Worm (Caenorhabditis elegans) whole organism, late embryonic: Measurements from ENCODE around the gene C02F5.10.

ENCODE experiments used
- C08G9.2 ChIP-seq: sonication (generic microtip); optimal IDR thresholded peaks from 2 replicates; lab custom pipeline; 2016; ENCODE audit warnings: mild to moderate bottlenecking, missing genetic modification characterization, moderate library complexity, missing compliant biosample characterization
- K09A11.1 ChIP-seq: sonication (generic microtip); optimal IDR thresholded peaks from 2 replicates; lab custom pipeline; 2017; ENCODE audit warnings: antibody characterized with exemption, mild to moderate bottlenecking, missing genetic modification characterization, missing compliant biosample characterization; ENCODE audit not compliant: insufficient read depth
- ama-1 ChIP-seq: fragments of 150-350 bp; optimal IDR thresholded peaks from 2 replicates; lab custom pipeline; 2014
- ceh-6 ChIP-seq: fragments of 200-800 bp; sonication (Bioruptor generic); optimal IDR thresholded peaks from 2 replicates; lab custom pipeline; 2018; ENCODE audit warnings: mild to moderate bottlenecking, missing genetic modification characterization, missing compliant biosample characterization
- elt-2 ChIP-seq: sonication (generic microtip); optimal IDR thresholded peaks from 2 replicates; lab custom pipeline; 2016; ENCODE audit warnings: missing genetic modification reagents, missing genetic modification characterization, missing compliant biosample characterization
- fax-1 ChIP-seq: sonication (generic microtip); optimal IDR thresholded peaks from 2 replicates; lab custom pipeline; 2016; ENCODE audit warnings: missing genotype, missing genetic modification characterization, missing compliant biosample characterization
- lin-11 ChIP-seq: fragments of 200-800 bp; sonication (Bioruptor generic); optimal IDR thresholded peaks from 2 replicates; lab custom pipeline; 2018; ENCODE audit warnings: mild to moderate bottlenecking, missing genetic modification characterization, missing compliant biosample characterization
- nfya-1 ChIP-seq: sonication (generic microtip); optimal IDR thresholded peaks from 2 replicates; lab custom pipeline; 2017; ENCODE audit warnings: missing genetic modification characterization, mild to moderate bottlenecking, missing compliant biosample characterization, antibody characterized with exemption, moderate library complexity
- pag-3 ChIP-seq: sonication (generic microtip); optimal IDR thresholded peaks from 2 replicates; lab custom pipeline; 2016; ENCODE audit warnings: missing compliant biosample characterization, missing genetic modification characterization, borderline replicate concordance
- pha-4 ChIP-seq: fragments of 150-350 bp; optimal IDR thresholded peaks from 2 replicates; lab custom pipeline; 2018; ENCODE audit warnings: missing biosample characterization, missing genetic modification reagents, missing genetic modification characterization
- pqm-1 ChIP-seq: sonication (generic microtip); optimal IDR thresholded peaks from 2 replicates; lab custom pipeline; 2016; ENCODE audit warnings: missing genetic modification characterization, missing compliant biosample characterization
- zip-5 ChIP-seq: sonication (generic microtip); optimal IDR thresholded peaks from 2 replicates; lab custom pipeline; 2016; ENCODE audit warnings: missing genetic modification characterization, missing compliant biosample characterization

ce11 chrIII:8232634-8233033, 16.6 kb downstream of the C02F5.10 start, which contains the start of gene henn-1:
- no peak for TF ChIP-seq K09A11.1
- TF ChIP-seq pqm-1 (tag; lab: Kevin White, UChicago) = no peak
- TF ChIP-seq fax-1 (tag; lab: Kevin White, UChicago) = no peak
- no peak for TF ChIP-seq pag-3 (tag; lab: Kevin White, UChicago)
- TF ChIP-seq zip-5 (tag; lab: Kevin White, UChicago) = no peak
- no peak for TF ChIP-seq lin-11
- TF ChIP-seq ceh-6 (GFP tag; lab: Kevin White, UChicago) = no peak
- no peak for TF ChIP-seq nfya-1 (tag; lab: Kevin White, UChicago)
- TF ChIP-seq ama-1 (lab: Kevin White, UChicago) = no peak
- TF ChIP-seq pha-4 (tag; lab: Kevin White, UChicago) = no peak
- TF ChIP-seq C08G9.2 (tag; lab: Kevin White, UChicago) = no peak
- no peak for TF ChIP-seq elt-2 (tag; lab: Kevin White, UChicago)
